Fruit fly (Drosophila melanogaster) whole organism, prepupa: ENCODE measurements around the gene CG16800.

Experiments used
- CG10631 ChIP-seq: fragments of 200-800 bp; sonication (Bioruptor generic); optimal IDR thresholded peaks from 2 replicates; lab custom pipeline; 2016; ENCODE audit warnings: missing biosample characterization, missing genetic modification characterization
- CG10669 ChIP-seq: fragments of 200-800 bp; sonication (Bioruptor generic); optimal IDR thresholded peaks from 3 replicates; lab custom pipeline; 2018; ENCODE audit warnings: missing biosample characterization, mild to moderate bottlenecking, missing genetic modification characterization, moderate library complexity
- CG11294 ChIP-seq: fragments of 200-800 bp; sonication (Bioruptor generic); IDR thresholded peaks from 2 replicates; pipeline ENCODE4 v1.3.6; 2022; ENCODE audit warnings: missing biosample characterization, missing genetic modification characterization
- CG11902 ChIP-seq: fragments of 200-800 bp; sonication (Bioruptor generic); optimal IDR thresholded peaks from 3 replicates; lab custom pipeline; 2016; ENCODE audit warnings: missing biosample characterization, missing genetic modification characterization
- CG15336 ChIP-seq: fragments of 200-800 bp; sonication (Bioruptor generic); IDR thresholded peaks from 2 replicates; pipeline ENCODE4 v1.3.6; 2022; ENCODE audit warnings: missing biosample characterization, missing genetic modification characterization
- CG16779 ChIP-seq: fragments of 200-800 bp; sonication (Bioruptor generic); optimal IDR thresholded peaks from 3 replicates; lab custom pipeline; 2017; ENCODE audit warnings: missing biosample characterization, mild to moderate bottlenecking, missing genetic modification characterization
- CG32006 ChIP-seq: fragments of 200-800 bp; sonication (Bioruptor generic); optimal IDR thresholded peaks from 3 replicates; lab custom pipeline; 2017; ENCODE audit warnings: missing biosample characterization, mild to moderate bottlenecking, missing genetic modification characterization
- CG34406 ChIP-seq: fragments of 200-800 bp; sonication (Bioruptor generic); optimal IDR thresholded peaks from 3 replicates; lab custom pipeline; 2016; ENCODE audit warnings: missing biosample characterization, missing genetic modification characterization
- CG3919 ChIP-seq: fragments of 200-800 bp; sonication (Bioruptor generic); optimal IDR thresholded peaks from 3 replicates; lab custom pipeline; 2016; ENCODE audit warnings: missing biosample characterization, missing genetic modification characterization
- CG6163 ChIP-seq: fragments of 200-800 bp; sonication (Bioruptor generic); IDR thresholded peaks from 3 replicates; pipeline ENCODE4 v1.3.6; 2022; ENCODE audit warnings: missing biosample characterization, missing genetic modification characterization
- CG6792 ChIP-seq: fragments of 200-800 bp; sonication (Bioruptor generic); optimal IDR thresholded peaks from 3 replicates; lab custom pipeline; 2016; ENCODE audit warnings: missing biosample characterization, missing genetic modification characterization
- CG6854 ChIP-seq: fragments of 200-800 bp; sonication (Bioruptor generic); optimal IDR thresholded peaks from 2 replicates; lab custom pipeline; 2017; ENCODE audit warnings: missing biosample characterization, mild to moderate bottlenecking, missing genetic modification characterization
- CG7368 ChIP-seq: fragments of 200-800 bp; sonication (Bioruptor generic); optimal IDR thresholded peaks from 3 replicates; lab custom pipeline; 2016; ENCODE audit warnings: missing biosample characterization, missing genetic modification characterization
- CG8632 ChIP-seq: fragments of 200-800 bp; sonication (Bioruptor generic); optimal IDR thresholded peaks from 3 replicates; lab custom pipeline; 2016; ENCODE audit warnings: missing biosample characterization, missing genetic modification characterization
- Eip75B ChIP-seq: fragments of 200-800 bp; sonication (Bioruptor generic); optimal IDR thresholded peaks from 3 replicates; lab custom pipeline; 2016; ENCODE audit warnings: missing biosample characterization, missing genetic modification characterization
- Eip78C ChIP-seq: fragments of 200-800 bp; sonication (Bioruptor generic); peaks from one replicate; lab custom pipeline; 2016; ENCODE audit warnings: missing biosample characterization, missing genetic modification characterization
- Ets21C ChIP-seq: fragments of 200-800 bp; sonication (Bioruptor generic); optimal IDR thresholded peaks from 3 replicates; lab custom pipeline; 2016; ENCODE audit warnings: missing biosample characterization, missing genetic modification characterization
- Ets96B ChIP-seq: fragments of 200-800 bp; optimal IDR thresholded peaks from 2 replicates; lab custom pipeline; 2019; ENCODE audit warnings: missing biosample characterization, mild to moderate bottlenecking, missing genetic modification characterization, moderate library complexity
- Gug ChIP-seq: fragments of 200-800 bp; sonication (Bioruptor generic); IDR thresholded peaks from 2 replicates; pipeline ENCODE4 v1.3.6; 2022; ENCODE audit warnings: missing biosample characterization, missing genetic modification characterization
- Hr39 ChIP-seq: fragments of 200-800 bp; sonication (Bioruptor generic); optimal IDR thresholded peaks from 2 replicates; lab custom pipeline; 2016; ENCODE audit warnings: missing biosample characterization, missing genetic modification characterization
- Hr4 ChIP-seq: fragments of 200-800 bp; sonication (Bioruptor generic); optimal IDR thresholded peaks from 3 replicates; lab custom pipeline; 2016; ENCODE audit warnings: missing biosample characterization, missing genetic modification characterization
- Met ChIP-seq: fragments of 200-800 bp; sonication (Bioruptor generic); optimal IDR thresholded peaks from 3 replicates; lab custom pipeline; 2016; ENCODE audit warnings: missing biosample characterization, missing genetic modification characterization
- OdsH ChIP-seq: fragments of 200-800 bp; sonication (Bioruptor generic); optimal IDR thresholded peaks from 3 replicates; lab custom pipeline; 2016; ENCODE audit warnings: missing biosample characterization, missing genetic modification characterization
- Smox ChIP-seq: fragments of 200-800 bp; sonication (Bioruptor generic); optimal IDR thresholded peaks from 3 replicates; lab custom pipeline; 2016; ENCODE audit warnings: missing biosample characterization, missing genetic modification characterization
- achi ChIP-seq: fragments of 200-800 bp; sonication (Bioruptor generic); optimal IDR thresholded peaks from 3 replicates; lab custom pipeline; 2016; ENCODE audit warnings: missing biosample characterization, missing genetic modification characterization
- acj6 ChIP-seq: fragments of 200-800 bp; sonication (Bioruptor generic); optimal IDR thresholded peaks from 3 replicates; lab custom pipeline; 2016; ENCODE audit warnings: missing biosample characterization, missing genetic modification characterization
- dsx ChIP-seq: fragments of 200-800 bp; optimal IDR thresholded peaks from 3 replicates; lab custom pipeline; 2019; ENCODE audit warnings: missing biosample characterization, mild to moderate bottlenecking, missing genetic modification characterization, moderate library complexity; ENCODE audit not compliant: poor library complexity, severe bottlenecking
- eg ChIP-seq: fragments of 200-800 bp; sonication (Bioruptor generic); IDR thresholded peaks from 3 replicates; pipeline ENCODE4 v1.3.6; 2022; ENCODE audit warnings: missing biosample characterization, missing genetic modification characterization
- fd59A ChIP-seq: fragments of 200-800 bp; sonication (Bioruptor generic); optimal IDR thresholded peaks from 2 replicates; lab custom pipeline; 2017; ENCODE audit warnings: missing biosample characterization, mild to moderate bottlenecking, missing genetic modification characterization, missing genetic modification reagents
- lz ChIP-seq: fragments of 200-800 bp; sonication (Bioruptor generic); optimal IDR thresholded peaks from 3 replicates; lab custom pipeline; 2016; ENCODE audit warnings: missing biosample characterization, missing genetic modification characterization
- net ChIP-seq: fragments of 200-800 bp; sonication (Bioruptor generic); optimal IDR thresholded peaks from 3 replicates; lab custom pipeline; 2016; ENCODE audit warnings: missing biosample characterization, missing genetic modification characterization
- pdm3 ChIP-seq: fragments of 200-800 bp; sonication (Bioruptor generic); optimal IDR thresholded peaks from 3 replicates; lab custom pipeline; 2016; ENCODE audit warnings: missing biosample characterization, missing genetic modification characterization
- salr ChIP-seq, 2 experiments: fragments of 200-800 bp; sonication (Bioruptor generic); optimal IDR thresholded peaks; 3 replicates each; lab custom pipeline; 2016 to 2018; ENCODE audit warnings: missing biosample characterization in 2 of 2, missing genetic modification characterization in 2 of 2, mild to moderate bottlenecking in 1 of 2
- spab ChIP-seq: fragments of 200-800 bp; sonication (Bioruptor generic); optimal IDR thresholded peaks from 2 replicates; lab custom pipeline; 2017; ENCODE audit warnings: missing biosample characterization, mild to moderate bottlenecking, missing genetic modification characterization, missing genetic modification reagents
- ss ChIP-seq, 2 experiments: fragments of 200-800 bp; sonication (Bioruptor generic); optimal IDR thresholded peaks; 2 replicates in 1 of 2; 3 replicates in 1 of 2; lab custom pipeline; 2017 to 2018; ENCODE audit warnings: mild to moderate bottlenecking in 2 of 2, missing biosample characterization in 2 of 2, missing genetic modification characterization in 2 of 2, moderate library complexity in 1 of 2
- svp ChIP-seq: fragments of 200-800 bp; sonication (Bioruptor generic); peaks from one replicate; lab custom pipeline; 2016; ENCODE audit warnings: missing biosample characterization, missing genetic modification characterization
- vri ChIP-seq: fragments of 200-800 bp; sonication (Bioruptor generic); optimal IDR thresholded peaks from 3 replicates; lab custom pipeline; 2016; ENCODE audit warnings: missing biosample characterization, mild to moderate bottlenecking, missing genetic modification characterization

CG16800 gene

DNA sequence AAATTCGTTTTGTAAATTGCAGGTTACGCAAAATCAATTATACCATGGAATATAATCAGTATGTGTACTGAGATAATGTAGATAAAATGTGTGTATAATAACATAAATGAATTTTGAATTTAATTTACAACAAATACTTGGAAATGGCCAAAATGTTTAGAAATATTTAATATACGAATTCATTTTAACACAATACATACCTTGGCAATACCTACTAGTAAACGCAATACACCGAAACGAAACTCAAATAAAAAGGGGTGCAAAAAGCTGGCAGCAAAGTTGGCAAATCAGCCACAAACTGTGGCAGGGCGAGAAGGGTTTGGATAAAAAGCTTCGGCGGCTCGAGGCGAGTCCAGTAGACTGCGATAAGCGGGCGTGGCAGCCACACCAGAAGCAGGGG, at the start of gene CG16800:
Gene CG16800, plus strand, starts transcription at position 301 of the 400 bp plus-strand sequence.
- TF ChIP-seq CG6792 = no peak
- TF ChIP-seq CG34406 (GFP tag; lab: Kevin White, UChicago) = no peak
- no peak for TF ChIP-seq OdsH
- no peak for TF ChIP-seq Smox (GFP tag; lab: Kevin White, UChicago)
- no peak for TF ChIP-seq achi (GFP tag; lab: Kevin White, UChicago)
- no peak for TF ChIP-seq Hr39 (GFP tag; lab: Kevin White, UChicago)
- TF ChIP-seq CG10631 (GFP tag; lab: Kevin White, UChicago) = no peak
- no peak for TF ChIP-seq CG8632 (GFP tag; lab: Kevin White, UChicago)
- no peak for TF ChIP-seq acj6 (GFP tag; lab: Kevin White, UChicago)
- TF ChIP-seq Eip78C = no peak

- TF ChIP-seq net (GFP tag; lab: Kevin White, UChicago) (no peak), CG11902 (GFP tag; lab: Kevin White, UChicago) (no peak)
Measured at dm6 chr2L:12920791-12921190, 45.6 kb upstream of the CG16800 start, which contains the start of gene ACXA. TSS of gene ACXA (plus strand) at chr2L:12921091.

DNA sequence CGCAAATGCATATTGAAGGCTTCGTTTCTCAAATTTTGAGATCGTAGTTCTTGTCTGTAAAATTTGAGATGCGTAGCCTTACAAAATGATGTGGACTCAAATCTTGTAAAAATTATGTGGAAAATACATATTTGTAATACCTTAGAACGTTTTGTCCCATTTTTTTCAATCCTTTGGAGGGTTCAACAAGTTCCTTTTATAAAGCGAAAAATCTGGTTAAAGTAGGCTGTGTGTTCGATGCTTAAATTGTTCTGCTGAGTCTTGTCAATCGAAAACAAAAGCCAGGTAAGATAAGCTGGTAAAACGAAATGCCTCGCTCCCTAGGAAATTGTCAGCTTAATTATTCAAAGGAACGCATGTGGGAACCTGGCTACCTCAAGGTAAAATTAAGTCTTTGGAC, 41.1 kb upstream of the CG16800 start, which contains the start of gene ACXE:
Gene ACXE, plus strand, starts transcription at position 301 of the 400 bp plus-strand sequence.
- TF ChIP-seq CG6854 (GFP tag; lab: Kevin White, UChicago) (no peak), Eip78C (no peak), CG34406 (GFP tag; lab: Kevin White, UChicago) (no peak), CG7368 (GFP tag; lab: Kevin White, UChicago) (no peak), Hr39 (GFP tag; lab: Kevin White, UChicago) (no peak), CG16779 (tag; lab: Kevin White, UChicago) (no peak)

DNA sequence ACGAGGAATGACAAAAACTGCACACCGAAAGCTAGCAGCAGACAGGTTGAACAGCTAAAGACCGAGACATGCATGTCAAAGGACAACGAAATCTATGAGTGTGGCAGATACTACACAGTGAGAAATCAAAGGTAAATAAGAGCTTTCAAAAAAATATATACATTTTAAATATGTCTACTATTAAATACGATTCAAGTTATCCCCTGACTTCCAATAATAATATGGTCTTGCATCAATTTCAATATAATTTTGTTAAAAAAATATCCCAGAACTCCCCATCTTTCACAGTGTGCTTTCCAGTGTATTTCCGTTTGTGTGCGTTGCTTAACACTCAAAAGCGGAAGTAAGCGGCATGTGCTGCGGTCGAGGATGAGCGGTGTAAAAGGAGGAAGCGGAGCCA, 33.4 kb upstream of the CG16800 start:
- TF ChIP-seq CG6792 (peak; percentile 2), vri (GFP tag; lab: Kevin White, UChicago) (no peak), lz (GFP tag; lab: Kevin White, UChicago) (no peak), salr (GFP tag; optimal IDR thresholded peaks at IDR 0.05; lab: Kevin White, UChicago) (peak in 1 of 2 experiments; percentile 39), Eip75B (GFP tag; lab: Kevin White, UChicago) (peak; percentile 52), dsx (GFP tag; lab: Kevin White, UChicago) (no peak), CG10669 (peak; percentile 44), svp (GFP tag; lab: Kevin White, UChicago) (peak; percentile 57), pdm3 (peak; percentile 19), Ets21C (no peak), CG10631 (GFP tag; lab: Kevin White, UChicago) (peak; percentile 45), Hr4 (peak; percentile 20), CG8632 (GFP tag; lab: Kevin White, UChicago) (no peak), Ets96B (no peak), CG32006 (GFP tag; lab: Kevin White, UChicago) (peak; percentile 45), CG15336 (GFP tag; lab: Robert Waterston, UW) (no peak), OdsH (peak; percentile 13), fd59A (GFP tag; lab: Kevin White, UChicago) (peak; percentile 34), spab (GFP tag; lab: Kevin White, UChicago) (peak; percentile 13), CG6163 (GFP tag; lab: Robert Waterston, UW) (peak; percentile 34; the same call in 1 of the 3 replicates), acj6 (GFP tag; lab: Kevin White, UChicago) (peak; percentile 25), achi (GFP tag; lab: Kevin White, UChicago) (peak; percentile 9), Hr39 (GFP tag; lab: Kevin White, UChicago) (no peak), eg (0 out of 3 replicates have a peak, but pooled peaks have one; percentile 23), CG3919 (peak; percentile 41)

DNA sequence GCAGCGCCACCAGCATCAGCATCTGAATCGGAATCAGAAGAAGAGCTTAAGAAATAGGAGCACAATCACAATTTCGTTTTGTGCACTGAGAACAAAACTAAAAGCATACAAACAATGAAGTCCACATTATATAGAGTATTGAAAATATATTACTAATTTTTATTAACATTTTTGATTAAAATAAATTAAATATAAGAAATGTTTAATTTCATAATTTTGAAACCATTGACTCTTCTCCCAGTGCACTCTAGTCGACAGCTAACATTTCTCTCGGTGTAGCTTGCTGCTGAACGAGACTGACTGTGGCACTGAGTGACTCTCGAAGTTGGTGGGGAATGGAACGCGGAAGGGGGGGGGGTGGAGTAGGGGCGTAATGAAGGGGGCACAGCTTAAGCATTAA, 15.7 kb upstream of the CG16800 start:
- no peak for TF ChIP-seq Eip78C
- TF ChIP-seq Met = no peak
- TF ChIP-seq Gug (GFP tag; lab: Robert Waterston, UW) = no peak
- TF ChIP-seq ss (GFP tag; optimal IDR thresholded peaks at IDR 0.05; lab: Kevin White, UChicago) = no peak
- no peak for TF ChIP-seq CG11294
- no peak for TF ChIP-seq achi (GFP tag; lab: Kevin White, UChicago)
- TF ChIP-seq, all 60 proteins: peak for 0
